Worm (Caenorhabditis elegans): ENCODE data around the gene D1086.19.
"Not testable (repeated sequence)": the region's sequence is repeated elsewhere in the genome, so short reads cannot be mapped to it uniquely, and the experiment has no call there.

Gene D1086.19

ce11 chrV:14097358-14097757, 9.2 kb downstream of the D1086.19 start:
- TF ChIP-seq unc-62 (GFP tag; optimal IDR thresholded peaks at IDR 0.05) = no peak

ce11 chrV:14098519-14098918, 10.4 kb downstream of the D1086.19 start, which contains the start of the genes D1086.2 and D1086.1:
Gene D1086.2, minus strand, starts transcription at chrV:14098668.
Gene D1086.1, plus strand, starts transcription at chrV:14098858.
- TF ChIP-seq unc-62 (GFP tag; optimal IDR thresholded peaks at IDR 0.05) = no peak

- TF ChIP-seq unc-62 (GFP tag; optimal IDR thresholded peaks at IDR 0.05) = no peak
Observed at ce11 chrV:14100886-14101285, 12.7 kb downstream of the D1086.19 start, which contains the start of gene D1086.12. Gene D1086.12, plus strand, starts transcription at chrV:14101186.

- no peak for TF ChIP-seq unc-62 (GFP tag; optimal IDR thresholded peaks at IDR 0.05)
Observed at ce11 chrV:14103970-14104369, 15.8 kb downstream of the D1086.19 start, which contains the start of gene D1086.9. Gene D1086.9, plus strand, starts transcription at chrV:14104270.

- TF ChIP-seq unc-62 (GFP tag; optimal IDR thresholded peaks at IDR 0.05) = no peak
Observed at ce11 chrV:14107511-14107910, 19.4 kb downstream of the D1086.19 start, which contains the start of gene H39E23.3. Gene H39E23.3, plus strand, starts transcription at chrV:14107811.

ce11 chrV:14110042-14110441, 21.9 kb downstream of the D1086.19 start, which contains the start of gene H39E23.2:
Gene H39E23.2, plus strand, starts transcription at chrV:14110342.
- no peak for TF ChIP-seq unc-62 (GFP tag; optimal IDR thresholded peaks at IDR 0.05)

ce11 chrV:14120674-14121073, 32.5 kb downstream of the D1086.19 start:
- no peak for TF ChIP-seq unc-62 (GFP tag; optimal IDR thresholded peaks at IDR 0.05)

- TF ChIP-seq unc-62 (GFP tag; optimal IDR thresholded peaks at IDR 0.05) = no peak
Observed at ce11 chrV:14123176-14123575, 35.0 kb downstream of the D1086.19 start.

ce11 chrV:14126341-14126924, 38.3 kb downstream of the D1086.19 start:
- no peak for TF ChIP-seq unc-62 (GFP tag; optimal IDR thresholded peaks at IDR 0.05)

ce11 chrV:14127834-14128233, 39.7 kb downstream of the D1086.19 start:
- no peak for TF ChIP-seq unc-62 (GFP tag; optimal IDR thresholded peaks at IDR 0.05)

ce11 chrV:14128858-14129257, 40.7 kb downstream of the D1086.19 start:
- TF ChIP-seq unc-62 (GFP tag; optimal IDR thresholded peaks at IDR 0.05) = no peak

- no peak for TF ChIP-seq unc-62 (GFP tag; optimal IDR thresholded peaks at IDR 0.05)
Observed at ce11 chrV:14130226-14130625, 42.1 kb downstream of the D1086.19 start.

ce11 chrV:14133002-14133763, 45.0 kb downstream of the D1086.19 start:
- TF ChIP-seq unc-62 (GFP tag; optimal IDR thresholded peaks at IDR 0.05) = no peak

- TF ChIP-seq unc-62 (GFP tag; optimal IDR thresholded peaks at IDR 0.05) = no peak
Observed at ce11 chrV:14134757-14135441, 46.7 kb downstream of the D1086.19 start.

- TF ChIP-seq unc-62 (GFP tag; optimal IDR thresholded peaks at IDR 0.05) = no peak
Observed at ce11 chrV:14136152-14136551, 48.0 kb downstream of the D1086.19 start.

ce11 chrV:14137766-14138165, 49.6 kb downstream of the D1086.19 start, which contains the start of gene AH10.4:
Gene AH10.4, minus strand, starts transcription at chrV:14137866.
- not testable (repeated sequence) for TF ChIP-seq unc-62 (GFP tag; optimal IDR thresholded peaks at IDR 0.05)

All from whole organism, dauer.